Worm (Caenorhabditis elegans): ENCODE results near the gene B0222.1.

Gene B0222.1

DNA sequence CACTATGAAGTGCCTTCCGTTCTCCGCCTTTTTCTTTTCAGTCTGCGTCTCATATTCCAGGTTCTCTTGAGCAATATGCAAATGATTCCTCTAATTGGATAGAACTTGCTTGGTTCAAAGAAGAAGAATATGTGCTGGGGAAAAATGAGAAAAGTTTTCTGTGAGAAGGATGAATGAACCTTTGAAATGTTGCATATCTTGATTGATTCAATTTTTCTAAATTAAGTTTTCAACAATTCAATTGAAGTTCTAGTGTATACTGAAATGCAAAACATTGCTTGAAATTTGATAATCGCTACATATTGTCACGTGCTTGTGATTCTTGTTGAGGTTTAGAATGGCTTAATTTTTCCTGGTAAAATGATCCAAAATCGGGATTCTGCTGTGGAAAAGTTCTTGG lies 23.5 kb downstream of the B0222.1 start:
- TF ChIP-seq tra-4 (tag; optimal IDR thresholded peaks at IDR 0.05) (no peak), sea-1 (GFP tag; conservative IDR thresholded peaks at IDR 0.05) (no peak), hmbx-1 (tag; optimal IDR thresholded peaks at IDR 0.05) (no peak), F13C5.2 (tag; optimal IDR thresholded peaks at IDR 0.05) (no peak), B0310.2 (tag; optimal IDR thresholded peaks at IDR 0.05) (no peak), hmg-4 (GFP tag; optimal IDR thresholded peaks at IDR 0.05) (no peak), pes-1 (GFP tag; IDR thresholded peaks at IDR 0.05) (no peak), tbx-11 (GFP tag; IDR thresholded peaks at IDR 0.05) (no peak), hnd-1 (tag; optimal IDR thresholded peaks at IDR 0.05) (no peak), aly-1 (tag; optimal IDR thresholded peaks at IDR 0.05) (no peak), tbx-37 (GFP tag; conservative IDR thresholded peaks at IDR 0.05) (no peak), ceh-13 (GFP tag; optimal IDR thresholded peaks at IDR 0.05) (no peak), ceh-36 (tag; optimal IDR thresholded peaks at IDR 0.05) (no peak), ama-1 (optimal IDR thresholded peaks at IDR 0.05) (no peak), ets-7 (tag; optimal IDR thresholded peaks at IDR 0.05) (no peak), scrt-1 (GFP tag; IDR thresholded peaks at IDR 0.05) (no peak)

DNA sequence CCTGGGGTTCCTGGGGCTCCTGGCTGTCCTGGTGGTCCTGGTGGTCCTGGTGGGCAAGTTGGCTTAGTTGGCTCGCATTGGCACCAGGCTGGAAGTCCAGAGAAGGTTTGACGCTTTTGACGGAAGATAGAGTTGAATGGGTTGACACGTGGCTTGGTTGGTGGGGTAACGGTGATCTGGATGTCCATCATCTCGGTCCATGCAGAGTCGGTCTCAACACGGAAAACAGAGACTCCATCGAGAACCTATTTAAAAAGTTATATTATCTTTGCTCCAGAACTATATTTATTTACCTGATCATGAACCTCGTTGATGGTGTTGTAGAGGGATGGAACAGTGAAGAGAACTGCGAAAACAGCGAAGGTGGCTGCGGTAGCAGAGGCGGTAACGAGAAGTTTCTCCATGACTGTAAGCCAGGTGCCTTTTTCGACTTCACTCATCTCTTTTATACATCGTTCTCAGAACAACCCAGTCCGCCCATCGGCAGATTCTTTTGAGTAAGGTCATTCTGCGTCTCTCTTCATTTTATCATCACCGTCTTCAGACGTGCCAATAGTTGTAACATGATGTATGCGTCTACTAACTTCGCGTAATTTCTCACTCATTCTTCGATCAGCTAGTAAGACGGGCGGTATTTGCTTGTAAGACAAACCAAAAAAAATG lies 26.3 kb downstream of the B0222.1 start, which contains the start of gene col-144:
col-144 (minus strand) TSS at position 419 of the 663 bp plus-strand sequence.
- TF ChIP-seq ceh-36 (tag; optimal IDR thresholded peaks at IDR 0.05) (no peak), hmg-4 (GFP tag; optimal IDR thresholded peaks at IDR 0.05) (no peak), ama-1 (optimal IDR thresholded peaks at IDR 0.05) (no peak), ets-7 (tag; optimal IDR thresholded peaks at IDR 0.05) (no peak), ceh-13 (GFP tag; optimal IDR thresholded peaks at IDR 0.05) (no peak), tra-4 (tag; optimal IDR thresholded peaks at IDR 0.05) (no peak), pes-1 (GFP tag; IDR thresholded peaks at IDR 0.05) (no peak), scrt-1 (GFP tag; IDR thresholded peaks at IDR 0.05) (no peak), F13C5.2 (tag; optimal IDR thresholded peaks at IDR 0.05) (no peak), sea-1 (GFP tag; conservative IDR thresholded peaks at IDR 0.05) (no peak), B0310.2 (tag; optimal IDR thresholded peaks at IDR 0.05) (no peak)

DNA sequence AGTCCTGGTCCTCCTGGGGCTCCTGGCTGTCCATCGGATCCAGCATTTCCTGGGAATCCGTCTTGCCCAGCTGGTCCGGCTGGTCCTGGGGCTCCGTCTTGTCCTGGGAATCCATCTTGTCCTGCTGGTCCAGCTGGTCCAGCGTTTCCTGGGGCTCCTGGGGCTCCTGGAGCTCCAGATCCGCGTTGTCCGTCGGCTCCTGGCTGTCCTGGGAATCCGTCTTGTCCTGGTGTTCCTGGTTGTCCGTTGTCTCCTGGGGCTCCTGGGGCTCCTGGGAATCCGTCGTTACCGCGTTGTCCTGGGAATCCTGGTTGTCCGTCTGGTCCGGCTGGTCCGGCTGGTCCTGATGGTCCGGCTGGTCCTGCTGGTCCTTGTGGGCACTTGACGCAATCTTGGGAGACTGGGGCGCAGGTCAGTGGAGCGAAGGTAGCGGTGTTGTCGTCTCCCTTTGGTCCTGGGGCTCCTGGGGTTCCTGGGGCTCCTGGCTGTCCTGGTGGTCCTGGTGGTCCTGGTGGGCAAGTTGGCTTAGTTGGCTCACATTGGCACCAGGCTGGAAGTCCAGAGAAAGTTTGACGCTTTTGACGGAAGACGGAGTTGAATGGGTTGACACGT lies 28.2 kb downstream of the B0222.1 start:
- no peak for TF ChIP-seq ceh-13 (GFP tag; optimal IDR thresholded peaks at IDR 0.05)
- TF ChIP-seq tbx-11 (GFP tag; IDR thresholded peaks at IDR 0.05): no peak
- no peak for TF ChIP-seq flt-1 (GFP tag; IDR thresholded peaks at IDR 0.05)
- no peak for TF ChIP-seq scrt-1 (GFP tag; IDR thresholded peaks at IDR 0.05)
- TF ChIP-seq hnd-1 (tag; optimal IDR thresholded peaks at IDR 0.05): no peak

DNA sequence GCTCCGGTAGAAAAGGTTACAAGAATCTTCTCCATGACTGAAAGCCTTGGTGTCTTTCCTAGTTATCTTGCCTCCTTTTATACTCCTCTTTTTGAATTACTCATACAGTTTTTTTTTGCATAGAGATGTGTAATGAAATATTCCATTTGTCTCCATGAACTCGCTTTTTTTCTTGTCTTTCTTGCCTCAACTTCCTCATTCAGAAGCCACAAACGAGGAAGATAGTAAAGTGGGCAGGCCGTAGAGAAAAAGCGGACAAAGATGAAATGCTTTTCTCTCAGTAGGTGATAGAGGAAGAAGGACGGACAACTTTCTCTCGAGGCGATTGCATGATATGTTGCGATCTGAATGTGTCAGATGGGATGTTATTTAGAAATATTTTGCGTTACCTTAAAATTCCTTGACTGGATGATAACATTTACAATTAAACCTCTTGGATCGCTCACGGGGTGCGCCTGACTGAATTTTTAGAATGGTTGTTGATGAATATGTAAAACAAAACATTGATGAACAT lies 29.0 kb downstream of the B0222.1 start, which contains the start of gene col-145:
col-145 (minus strand) TSS at position 51 of the 514 bp plus-strand sequence.
- TF ChIP-seq B0310.2 (tag; optimal IDR thresholded peaks at IDR 0.05) (no peak), hmg-4 (GFP tag; optimal IDR thresholded peaks at IDR 0.05) (no peak), tra-4 (tag; optimal IDR thresholded peaks at IDR 0.05) (no peak), F13C5.2 (tag; optimal IDR thresholded peaks at IDR 0.05) (no peak), tbx-11 (GFP tag; IDR thresholded peaks at IDR 0.05) (no peak), ceh-36 (tag; optimal IDR thresholded peaks at IDR 0.05) (no peak)

DNA sequence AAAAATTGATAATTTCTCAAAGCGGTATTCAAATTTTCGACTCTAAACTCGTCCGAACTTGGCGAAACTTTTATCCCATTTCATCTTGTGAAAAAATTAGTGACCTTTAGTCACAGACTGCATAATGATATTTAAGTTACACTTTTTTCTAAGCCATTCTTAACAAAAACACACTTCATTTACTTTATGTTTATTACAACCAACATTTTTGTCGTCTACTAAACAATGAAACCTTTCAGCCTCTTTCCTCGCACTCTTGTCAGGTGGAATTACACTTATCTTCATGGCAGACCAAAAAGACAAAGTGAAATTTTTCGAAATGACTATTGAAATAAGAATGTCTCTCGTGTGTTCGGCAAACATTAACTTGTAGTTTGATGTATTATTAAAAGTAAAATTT lies 29.8 kb downstream of the B0222.1 start:
- TF ChIP-seq pes-1 (GFP tag; IDR thresholded peaks at IDR 0.05) (no peak), aly-1 (tag; optimal IDR thresholded peaks at IDR 0.05) (no peak), ceh-36 (tag; optimal IDR thresholded peaks at IDR 0.05) (no peak), tbx-37 (GFP tag; conservative IDR thresholded peaks at IDR 0.05) (no peak), hnd-1 (tag; optimal IDR thresholded peaks at IDR 0.05) (no peak), B0310.2 (tag; optimal IDR thresholded peaks at IDR 0.05) (no peak), scrt-1 (GFP tag; IDR thresholded peaks at IDR 0.05) (no peak), flt-1 (GFP tag; IDR thresholded peaks at IDR 0.05) (no peak), hmg-4 (GFP tag; optimal IDR thresholded peaks at IDR 0.05) (no peak), sea-1 (GFP tag; conservative IDR thresholded peaks at IDR 0.05) (no peak), tbx-11 (GFP tag; IDR thresholded peaks at IDR 0.05) (no peak), ets-7 (tag; optimal IDR thresholded peaks at IDR 0.05) (no peak), ceh-13 (GFP tag; optimal IDR thresholded peaks at IDR 0.05) (no peak), ama-1 (optimal IDR thresholded peaks at IDR 0.05) (no peak), tra-4 (tag; optimal IDR thresholded peaks at IDR 0.05) (no peak), hmbx-1 (tag; optimal IDR thresholded peaks at IDR 0.05) (no peak)

DNA sequence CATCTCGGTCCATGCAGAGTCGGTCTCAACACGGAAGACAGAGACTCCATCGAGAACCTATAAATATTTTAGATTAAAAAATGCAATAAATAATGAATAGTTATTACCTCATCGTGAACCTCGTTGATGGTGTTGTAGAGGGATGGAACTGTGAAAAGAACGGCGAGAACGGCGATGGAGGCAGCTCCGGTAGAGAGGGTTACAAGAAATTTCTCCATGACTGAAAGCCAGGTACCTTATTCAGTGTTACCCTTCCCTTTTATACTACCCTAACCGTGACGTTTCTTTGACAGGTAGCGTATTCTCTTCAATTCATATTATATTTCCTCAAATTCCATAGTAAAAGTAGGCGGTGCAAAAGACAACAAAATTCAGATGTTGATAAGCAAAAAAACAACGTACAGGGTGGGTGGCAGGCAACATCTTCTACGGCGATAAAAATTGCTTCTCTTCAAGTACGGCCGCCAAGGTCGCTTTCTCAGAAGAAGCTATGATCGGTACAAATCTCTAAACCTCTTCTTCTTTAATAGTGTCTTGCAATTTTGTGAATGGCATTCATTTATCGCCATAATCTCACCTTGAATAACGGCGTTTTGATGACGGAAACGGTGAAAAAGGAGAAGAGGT lies 31.1 kb downstream of the B0222.1 start, which contains the start of gene col-10:
col-10 (minus strand) TSS at position 235 of the 627 bp plus-strand sequence.
- TF ChIP-seq ama-1 (optimal IDR thresholded peaks at IDR 0.05) (no peak), hmbx-1 (tag; optimal IDR thresholded peaks at IDR 0.05) (no peak), ceh-36 (tag; optimal IDR thresholded peaks at IDR 0.05) (no peak), F13C5.2 (tag; optimal IDR thresholded peaks at IDR 0.05) (no peak), tra-4 (tag; optimal IDR thresholded peaks at IDR 0.05) (no peak), hmg-4 (GFP tag; optimal IDR thresholded peaks at IDR 0.05) (no peak), tbx-11 (GFP tag; IDR thresholded peaks at IDR 0.05) (no peak), pes-1 (GFP tag; IDR thresholded peaks at IDR 0.05) (no peak), aly-1 (tag; optimal IDR thresholded peaks at IDR 0.05) (no peak), ceh-13 (GFP tag; optimal IDR thresholded peaks at IDR 0.05) (no peak), ets-7 (tag; optimal IDR thresholded peaks at IDR 0.05) (no peak), scrt-1 (GFP tag; IDR thresholded peaks at IDR 0.05) (no peak), tbx-37 (GFP tag; conservative IDR thresholded peaks at IDR 0.05) (no peak), B0310.2 (tag; optimal IDR thresholded peaks at IDR 0.05) (no peak), sea-1 (GFP tag; conservative IDR thresholded peaks at IDR 0.05) (no peak), hnd-1 (tag; optimal IDR thresholded peaks at IDR 0.05) (no peak), flt-1 (GFP tag; IDR thresholded peaks at IDR 0.05) (no peak)

DNA sequence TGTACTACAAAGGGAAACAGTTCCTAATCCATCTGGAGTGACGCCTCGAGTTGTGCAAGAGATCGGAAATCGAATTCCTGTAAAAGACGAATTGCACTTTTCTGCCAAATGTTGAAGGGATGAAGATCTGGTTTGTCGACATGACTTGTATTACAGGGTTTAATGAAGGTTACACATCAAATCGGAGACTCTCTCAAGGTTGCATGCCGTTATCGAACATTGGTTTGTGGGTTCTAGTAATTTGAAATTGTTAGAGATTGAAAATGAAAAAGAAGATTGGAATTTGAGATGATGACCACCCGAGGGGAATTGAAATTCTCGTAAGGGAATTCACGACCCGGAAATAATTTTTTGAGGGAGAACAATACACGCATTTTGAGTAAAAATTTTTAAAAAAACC lies 32.3 kb downstream of the B0222.1 start:
- TF ChIP-seq B0310.2 (tag; optimal IDR thresholded peaks at IDR 0.05) (no peak), ets-7 (tag; optimal IDR thresholded peaks at IDR 0.05) (no peak), hmg-4 (GFP tag; optimal IDR thresholded peaks at IDR 0.05) (no peak), ceh-36 (tag; optimal IDR thresholded peaks at IDR 0.05) (no peak), flt-1 (GFP tag; IDR thresholded peaks at IDR 0.05) (no peak), tbx-11 (GFP tag; IDR thresholded peaks at IDR 0.05) (no peak)
